Worm (Caenorhabditis elegans): ENCODE measurements around the gene Y41D4A.7.

DNA sequence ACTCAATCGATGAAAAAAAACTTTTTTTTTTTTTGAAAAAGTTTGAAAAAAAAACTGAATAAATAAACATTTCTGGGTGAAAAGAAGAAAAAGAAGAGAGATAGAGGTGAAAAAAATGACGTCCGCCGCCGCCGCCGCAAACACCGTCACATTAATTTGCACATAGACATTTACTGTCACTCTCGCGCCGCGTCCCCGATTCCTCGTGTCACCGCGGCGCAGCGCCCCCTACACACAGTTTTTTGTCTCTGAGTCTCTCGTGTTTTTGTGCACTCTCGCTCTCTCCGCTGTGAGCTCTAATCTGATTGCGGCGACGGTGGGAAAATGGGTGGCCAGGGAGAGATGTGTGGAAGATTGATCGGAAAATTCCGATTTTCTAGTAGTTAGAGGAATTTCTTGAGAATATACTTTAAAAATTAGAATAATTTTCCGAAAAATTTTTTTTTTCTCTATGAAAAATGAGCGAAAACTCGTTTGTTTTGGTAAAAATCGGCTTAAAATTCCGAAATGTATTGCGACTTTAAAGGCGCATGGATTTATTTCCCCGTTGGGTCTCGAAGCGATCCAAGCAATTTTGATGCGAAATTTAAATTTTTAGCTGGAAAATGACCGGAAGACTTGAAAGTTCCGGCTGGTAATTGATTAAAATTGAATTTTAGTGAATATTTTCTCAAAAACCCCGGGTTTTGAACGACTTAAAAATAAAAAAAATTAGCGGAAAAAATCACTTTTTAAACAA, 21.8 kb downstream of the Y41D4A.7 start:
- no peak for TF ChIP-seq flt-1 (GFP tag; IDR thresholded peaks at IDR 0.05)
- TF ChIP-seq med-1 (GFP tag; optimal IDR thresholded peaks at IDR 0.05; ENCODE audit: insufficient read depth) = no peak
